Worm (Caenorhabditis elegans): ENCODE results near the gene F46C8.3.

Gene F46C8.3

DNA sequence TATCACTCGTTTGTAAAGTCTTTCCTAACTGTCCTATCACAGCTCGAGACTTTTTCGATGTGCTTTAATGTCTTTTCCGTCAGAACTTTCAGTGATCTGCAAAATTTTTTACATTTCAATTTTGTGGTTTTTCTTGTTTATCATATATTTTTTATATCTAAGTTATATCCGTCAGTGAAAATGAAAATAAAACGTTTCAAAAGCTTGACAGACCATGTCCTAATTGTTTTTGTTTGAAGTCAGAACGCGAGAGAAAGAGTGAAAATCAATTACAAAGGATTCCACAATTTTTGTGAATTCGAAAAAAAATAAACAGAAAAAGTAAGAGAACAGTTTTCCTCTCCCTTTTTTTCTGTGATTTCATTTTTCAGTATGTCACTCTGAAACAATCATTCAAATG lies 22.8 kb downstream of the F46C8.3 start, which contains the start of gene F46C8.1:
F46C8.1 (plus strand) TSS at position 301 of the 400 bp plus-strand sequence.
- no peak for TF ChIP-seq snpc-4 (tag; optimal IDR thresholded peaks at IDR 0.05)
- TF ChIP-seq ham-2 (GFP tag; optimal IDR thresholded peaks at IDR 0.05): no peak

DNA sequence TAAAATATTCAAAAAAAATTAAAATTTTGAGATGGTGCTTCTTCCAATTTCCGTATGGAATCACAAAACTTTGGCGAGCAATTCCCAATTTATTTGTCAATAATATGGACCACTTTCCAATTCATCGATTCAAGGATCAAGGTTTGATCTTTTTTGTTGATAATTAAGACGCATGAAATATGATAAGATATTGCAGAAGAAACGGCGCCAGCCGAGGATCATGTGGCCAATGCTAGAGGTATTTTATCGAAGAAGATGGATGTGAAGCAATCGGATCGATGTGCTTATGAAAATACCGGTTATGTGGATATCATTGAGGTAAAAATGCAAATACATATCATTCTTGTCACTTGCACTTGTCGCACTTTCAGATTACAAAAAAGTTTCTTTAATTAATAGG lies 25.1 kb downstream of the F46C8.3 start:
- TF ChIP-seq M03D4.4 (tag; optimal IDR thresholded peaks at IDR 0.05): no peak
- TF ChIP-seq ztf-11 (tag; optimal IDR thresholded peaks at IDR 0.05): no peak
- no peak for TF ChIP-seq unc-62 (GFP tag; optimal IDR thresholded peaks at IDR 0.05)
- TF ChIP-seq zip-8 (tag; optimal IDR thresholded peaks at IDR 0.05): no peak
- no peak for TF ChIP-seq flh-1 (GFP tag; optimal IDR thresholded peaks at IDR 0.05)
- TF ChIP-seq ham-2 (GFP tag; optimal IDR thresholded peaks at IDR 0.05): no peak
- no peak for TF ChIP-seq nhr-237 (tag; optimal IDR thresholded peaks at IDR 0.05)
- TF ChIP-seq snpc-4 (tag; optimal IDR thresholded peaks at IDR 0.05): no peak
- no peak for TF ChIP-seq unc-120 (tag; optimal IDR thresholded peaks at IDR 0.05; ENCODE audit: poor library complexity, severe bottlenecking)
- TF ChIP-seq nhr-12 (tag; optimal IDR thresholded peaks at IDR 0.05): no peak
- TF ChIP-seq blmp-1 (tag; optimal IDR thresholded peaks at IDR 0.05): no peak
- no peak for TF ChIP-seq ceh-39 (tag; optimal IDR thresholded peaks at IDR 0.05)
- TF ChIP-seq nhr-76 (tag; optimal IDR thresholded peaks at IDR 0.05): no peak
- no peak for TF ChIP-seq lin-32 (GFP tag; optimal IDR thresholded peaks at IDR 0.05)
- TF ChIP-seq unc-39 (tag; optimal IDR thresholded peaks at IDR 0.05): no peak
- no peak for TF ChIP-seq pha-4 (tag; optimal IDR thresholded peaks at IDR 0.05)
- TF ChIP-seq ceh-83 (GFP tag; optimal IDR thresholded peaks at IDR 0.05): no peak
- TF ChIP-seq bed-3 (GFP tag; optimal IDR thresholded peaks at IDR 0.05): no peak
- no peak for TF ChIP-seq cnd-1 (tag; optimal IDR thresholded peaks at IDR 0.05)

DNA sequence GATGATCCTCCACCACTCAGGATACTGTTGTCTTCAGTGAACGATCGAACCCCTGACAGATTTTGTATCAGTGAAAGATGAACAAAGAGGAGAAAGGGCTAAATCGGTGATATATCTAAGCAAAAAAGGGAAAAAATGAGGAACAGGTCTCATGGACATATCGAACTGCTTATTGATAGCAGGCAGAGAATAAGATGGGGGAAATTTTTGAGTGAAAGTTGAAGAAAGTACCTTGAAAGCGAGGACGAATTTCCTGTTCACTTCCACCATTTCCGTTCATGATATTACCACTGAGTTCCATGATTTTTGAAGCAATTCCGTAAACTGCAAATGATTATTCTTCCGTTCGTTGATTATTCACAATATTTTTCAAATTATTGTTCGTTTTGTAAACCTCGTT lies 28.0 kb downstream of the F46C8.3 start:
- TF ChIP-seq nhr-76 (tag; optimal IDR thresholded peaks at IDR 0.05) (no peak), nhr-12 (tag; optimal IDR thresholded peaks at IDR 0.05) (no peak), cnd-1 (tag; optimal IDR thresholded peaks at IDR 0.05) (no peak), bed-3 (GFP tag; optimal IDR thresholded peaks at IDR 0.05) (no peak), ztf-11 (tag; optimal IDR thresholded peaks at IDR 0.05) (no peak), nhr-2 (tag; optimal IDR thresholded peaks at IDR 0.05) (no peak), ceh-83 (GFP tag; optimal IDR thresholded peaks at IDR 0.05) (no peak), nhr-237 (tag; optimal IDR thresholded peaks at IDR 0.05) (no peak), zip-8 (tag; optimal IDR thresholded peaks at IDR 0.05) (no peak), mab-5 (tag; optimal IDR thresholded peaks at IDR 0.05) (no peak), lin-13 (tag; optimal IDR thresholded peaks at IDR 0.05) (no peak), ham-2 (GFP tag; optimal IDR thresholded peaks at IDR 0.05) (no peak), sptf-1 (tag; optimal IDR thresholded peaks at IDR 0.05) (no peak), unc-120 (tag; optimal IDR thresholded peaks at IDR 0.05; ENCODE audit: poor library complexity, severe bottlenecking) (no peak), snpc-4 (tag; optimal IDR thresholded peaks at IDR 0.05) (no peak), hlh-1 (tag; optimal IDR thresholded peaks at IDR 0.05) (no peak), ceh-39 (tag; optimal IDR thresholded peaks at IDR 0.05) (no peak)

DNA sequence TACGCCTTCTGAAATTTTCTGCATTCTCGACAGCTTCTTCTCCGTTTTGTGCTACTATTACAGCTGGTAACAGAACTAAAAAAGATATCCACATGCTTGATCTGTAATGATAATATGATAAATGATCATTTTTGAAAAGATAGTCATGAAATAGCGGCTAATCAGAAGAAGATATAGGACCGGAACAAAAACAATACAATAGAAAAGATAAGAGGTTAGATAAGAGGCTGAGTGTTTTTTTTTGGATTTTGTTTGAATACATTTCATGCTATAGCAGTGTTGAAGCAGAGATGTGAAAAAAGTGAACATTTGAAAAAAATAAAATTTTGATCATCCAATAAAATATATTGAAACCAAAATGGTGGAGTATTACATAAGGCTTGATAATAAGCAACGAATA lies 29.0 kb downstream of the F46C8.3 start, which contains the start of gene F46C8.8:
F46C8.8 (minus strand) TSS at position 101 of the 400 bp plus-strand sequence.
- no peak for TF ChIP-seq sptf-1 (tag; optimal IDR thresholded peaks at IDR 0.05)
- no peak for TF ChIP-seq lin-32 (GFP tag; optimal IDR thresholded peaks at IDR 0.05)
- TF ChIP-seq nhr-76 (tag; optimal IDR thresholded peaks at IDR 0.05): no peak
- no peak for TF ChIP-seq ham-2 (GFP tag; optimal IDR thresholded peaks at IDR 0.05)
- TF ChIP-seq ces-1 (GFP tag; optimal IDR thresholded peaks at IDR 0.05): no peak
- no peak for TF ChIP-seq unc-62 (GFP tag; optimal IDR thresholded peaks at IDR 0.05)
- no peak for TF ChIP-seq ceh-83 (GFP tag; optimal IDR thresholded peaks at IDR 0.05)
- TF ChIP-seq flh-1 (GFP tag; optimal IDR thresholded peaks at IDR 0.05): no peak
- no peak for TF ChIP-seq hlh-1 (tag; optimal IDR thresholded peaks at IDR 0.05)

DNA sequence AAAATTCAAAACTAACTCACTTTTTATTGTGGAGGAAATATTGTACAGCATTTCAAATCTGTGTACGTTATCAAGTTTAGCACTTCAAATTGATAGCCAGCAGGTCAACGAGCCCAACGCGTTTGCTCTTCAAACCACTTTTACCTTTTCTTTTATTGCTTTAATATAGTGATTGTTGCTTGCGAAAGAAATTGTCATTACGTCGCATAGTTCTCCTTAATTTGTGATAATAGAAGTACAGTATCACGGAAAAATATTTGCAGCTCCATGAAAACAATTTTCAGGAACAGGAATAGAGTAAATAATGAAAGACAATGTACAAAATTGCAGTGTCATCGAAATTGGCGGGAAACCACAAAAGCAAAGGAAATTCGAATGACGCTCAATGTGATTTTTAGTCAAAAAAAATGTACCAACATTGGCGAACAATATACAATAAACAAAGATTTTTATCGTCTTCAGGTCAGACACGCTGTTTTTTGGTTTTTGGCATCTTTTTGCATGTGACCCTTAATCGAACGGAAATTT lies 33.6 kb downstream of the F46C8.3 start, which contains the start of the genes PDB1.1 and F08C6.5:
PDB1.1 (minus strand) TSS at position 158 of the 528 bp plus-strand sequence.
F08C6.5 (plus strand) TSS at position 478 of the 528 bp plus-strand sequence.
- TF ChIP-seq snpc-4 (tag; optimal IDR thresholded peaks at IDR 0.05) (no peak), flh-1 (GFP tag; optimal IDR thresholded peaks at IDR 0.05) (no peak), unc-62 (GFP tag; optimal IDR thresholded peaks at IDR 0.05) (no peak), ceh-83 (GFP tag; optimal IDR thresholded peaks at IDR 0.05) (no peak), nhr-12 (tag; optimal IDR thresholded peaks at IDR 0.05) (no peak), tbx-8 (GFP tag; optimal IDR thresholded peaks at IDR 0.05) (no peak), lin-32 (GFP tag; optimal IDR thresholded peaks at IDR 0.05) (no peak), ham-2 (GFP tag; optimal IDR thresholded peaks at IDR 0.05) (no peak), ceh-43 (GFP tag; optimal IDR thresholded peaks at IDR 0.05) (no peak), cnd-1 (tag; optimal IDR thresholded peaks at IDR 0.05) (no peak), ceh-39 (tag; optimal IDR thresholded peaks at IDR 0.05) (no peak), ztf-11 (tag; optimal IDR thresholded peaks at IDR 0.05) (no peak), zip-8 (tag; optimal IDR thresholded peaks at IDR 0.05) (no peak), mab-5 (tag; optimal IDR thresholded peaks at IDR 0.05) (no peak), sptf-1 (tag; optimal IDR thresholded peaks at IDR 0.05) (no peak), pha-4 (tag; optimal IDR thresholded peaks at IDR 0.05) (no peak), elt-1 (tag; optimal IDR thresholded peaks at IDR 0.05; ENCODE audit: borderline replicate concordance, insufficient read depth) (no peak), lin-13 (tag; optimal IDR thresholded peaks at IDR 0.05) (no peak)
